Fruit fly (Drosophila melanogaster) whole organism, prepupa: ENCODE measurements around the gene abd-A.
A peak's percentile ranks its signal among the peaks of the same experiment; 100 is the strongest.

Experiments used
- Blimp-1 ChIP-seq: fragments of 200-800 bp; sonication (Bioruptor generic); optimal IDR thresholded peaks from 3 replicates; lab custom pipeline; 2017; ENCODE audit warnings: missing biosample characterization, missing genetic modification characterization, mild to moderate bottlenecking, moderate library complexity, missing genetic modification reagents
- CG10631 ChIP-seq: fragments of 200-800 bp; sonication (Bioruptor generic); optimal IDR thresholded peaks from 2 replicates; lab custom pipeline; 2016; ENCODE audit warnings: missing biosample characterization, missing genetic modification characterization
- CG11762 ChIP-seq: fragments of 200-800 bp; sonication (Bioruptor generic); optimal IDR thresholded peaks from 3 replicates; lab custom pipeline; 2016; ENCODE audit warnings: missing biosample characterization, missing genetic modification characterization; ENCODE audit not compliant: insufficient read depth
- CG11902 ChIP-seq: fragments of 200-800 bp; sonication (Bioruptor generic); optimal IDR thresholded peaks from 3 replicates; lab custom pipeline; 2016; ENCODE audit warnings: missing biosample characterization, missing genetic modification characterization
- CG15336 ChIP-seq: fragments of 200-800 bp; sonication (Bioruptor generic); IDR thresholded peaks from 2 replicates; pipeline ENCODE4 v1.3.6; 2022; ENCODE audit warnings: missing biosample characterization, missing genetic modification characterization
- CG1621 ChIP-seq: fragments of 200-800 bp; sonication (Bioruptor generic); optimal IDR thresholded peaks from 3 replicates; lab custom pipeline; 2018; ENCODE audit warnings: missing biosample characterization, mild to moderate bottlenecking, missing genetic modification characterization
- CG16779 ChIP-seq: fragments of 200-800 bp; sonication (Bioruptor generic); optimal IDR thresholded peaks from 3 replicates; lab custom pipeline; 2017; ENCODE audit warnings: missing biosample characterization, mild to moderate bottlenecking, missing genetic modification characterization
- CG3032 ChIP-seq: fragments of 200-800 bp; optimal IDR thresholded peaks from 2 replicates; lab custom pipeline; 2019; ENCODE audit warnings: missing biosample characterization, mild to moderate bottlenecking, missing genetic modification characterization, moderate library complexity
- CG31627 ChIP-seq: fragments of 200-800 bp; sonication (Bioruptor generic); optimal IDR thresholded peaks from 3 replicates; lab custom pipeline; 2016; ENCODE audit warnings: missing biosample characterization, missing genetic modification characterization
- CG32006 ChIP-seq: fragments of 200-800 bp; sonication (Bioruptor generic); optimal IDR thresholded peaks from 3 replicates; lab custom pipeline; 2017; ENCODE audit warnings: missing biosample characterization, mild to moderate bottlenecking, missing genetic modification characterization
- CG34406 ChIP-seq: fragments of 200-800 bp; sonication (Bioruptor generic); optimal IDR thresholded peaks from 3 replicates; lab custom pipeline; 2016; ENCODE audit warnings: missing biosample characterization, missing genetic modification characterization
- CG4318 ChIP-seq: fragments of 200-800 bp; sonication (Bioruptor generic); optimal IDR thresholded peaks from 3 replicates; lab custom pipeline; 2017; ENCODE audit warnings: missing biosample characterization, mild to moderate bottlenecking, missing genetic modification characterization
- CG6163 ChIP-seq: fragments of 200-800 bp; sonication (Bioruptor generic); IDR thresholded peaks from 3 replicates; pipeline ENCODE4 v1.3.6; 2022; ENCODE audit warnings: missing biosample characterization, missing genetic modification characterization
- CG6276 ChIP-seq: fragments of 200-800 bp; sonication (Bioruptor generic); optimal IDR thresholded peaks from 2 replicates; lab custom pipeline; 2017; ENCODE audit warnings: missing biosample characterization, mild to moderate bottlenecking, missing genetic modification characterization
- CG6808 ChIP-seq: fragments of 200-800 bp; sonication (Bioruptor generic); optimal IDR thresholded peaks from 3 replicates; lab custom pipeline; 2017; ENCODE audit warnings: missing biosample characterization, missing genetic modification characterization, mild to moderate bottlenecking, moderate library complexity, missing genetic modification reagents
- CG6854 ChIP-seq: fragments of 200-800 bp; sonication (Bioruptor generic); optimal IDR thresholded peaks from 2 replicates; lab custom pipeline; 2017; ENCODE audit warnings: missing biosample characterization, mild to moderate bottlenecking, missing genetic modification characterization
- CG8119 ChIP-seq: fragments of 200-800 bp; sonication (Bioruptor generic); IDR thresholded peaks from 3 replicates; pipeline ENCODE4 v1.3.6; 2022; ENCODE audit warnings: missing biosample characterization, missing genetic modification characterization
- CG8319 ChIP-seq: fragments of 200-800 bp; sonication (Bioruptor generic); optimal IDR thresholded peaks from 3 replicates; lab custom pipeline; 2016; ENCODE audit warnings: missing biosample characterization, missing genetic modification characterization
- CG8632 ChIP-seq: fragments of 200-800 bp; sonication (Bioruptor generic); optimal IDR thresholded peaks from 3 replicates; lab custom pipeline; 2016; ENCODE audit warnings: missing biosample characterization, missing genetic modification characterization
- Eip75B ChIP-seq: fragments of 200-800 bp; sonication (Bioruptor generic); optimal IDR thresholded peaks from 3 replicates; lab custom pipeline; 2016; ENCODE audit warnings: missing biosample characterization, missing genetic modification characterization
- Eip78C ChIP-seq: fragments of 200-800 bp; sonication (Bioruptor generic); peaks from one replicate; lab custom pipeline; 2016; ENCODE audit warnings: missing biosample characterization, missing genetic modification characterization
- Eip93F ChIP-seq: fragments of 200-800 bp; sonication (Bioruptor generic); optimal IDR thresholded peaks from 2 replicates; lab custom pipeline; 2016; ENCODE audit warnings: missing biosample characterization, mild to moderate bottlenecking, missing genetic modification characterization
- Ets96B ChIP-seq: fragments of 200-800 bp; optimal IDR thresholded peaks from 2 replicates; lab custom pipeline; 2019; ENCODE audit warnings: missing biosample characterization, mild to moderate bottlenecking, missing genetic modification characterization, moderate library complexity
- Gug ChIP-seq: fragments of 200-800 bp; sonication (Bioruptor generic); IDR thresholded peaks from 2 replicates; pipeline ENCODE4 v1.3.6; 2022; ENCODE audit warnings: missing biosample characterization, missing genetic modification characterization
- OdsH ChIP-seq: fragments of 200-800 bp; sonication (Bioruptor generic); optimal IDR thresholded peaks from 3 replicates; lab custom pipeline; 2016; ENCODE audit warnings: missing biosample characterization, missing genetic modification characterization
- Smox ChIP-seq: fragments of 200-800 bp; sonication (Bioruptor generic); optimal IDR thresholded peaks from 3 replicates; lab custom pipeline; 2016; ENCODE audit warnings: missing biosample characterization, missing genetic modification characterization
- Sox102F ChIP-seq: fragments of 200-800 bp; sonication (Bioruptor generic); optimal IDR thresholded peaks from 2 replicates; lab custom pipeline; 2016; ENCODE audit warnings: missing biosample characterization, mild to moderate bottlenecking, missing genetic modification characterization
- Sox14 ChIP-seq: fragments of 200-800 bp; sonication (Bioruptor generic); optimal IDR thresholded peaks from 3 replicates; lab custom pipeline; 2016; ENCODE audit warnings: missing biosample characterization, missing genetic modification characterization
- Sox15 ChIP-seq: fragments of 200-800 bp; sonication (Bioruptor generic); optimal IDR thresholded peaks from 3 replicates; lab custom pipeline; 2016; ENCODE audit warnings: missing biosample characterization, missing genetic modification characterization
- achi ChIP-seq: fragments of 200-800 bp; sonication (Bioruptor generic); optimal IDR thresholded peaks from 3 replicates; lab custom pipeline; 2016; ENCODE audit warnings: missing biosample characterization, missing genetic modification characterization
- dsx ChIP-seq: fragments of 200-800 bp; optimal IDR thresholded peaks from 3 replicates; lab custom pipeline; 2019; ENCODE audit warnings: missing biosample characterization, mild to moderate bottlenecking, missing genetic modification characterization, moderate library complexity; ENCODE audit not compliant: poor library complexity, severe bottlenecking
- eg ChIP-seq: fragments of 200-800 bp; sonication (Bioruptor generic); IDR thresholded peaks from 3 replicates; pipeline ENCODE4 v1.3.6; 2022; ENCODE audit warnings: missing biosample characterization, missing genetic modification characterization
- esn ChIP-seq: fragments of 200-800 bp; sonication (Bioruptor generic); optimal IDR thresholded peaks from 2 replicates; lab custom pipeline; 2016; ENCODE audit warnings: missing biosample characterization, mild to moderate bottlenecking, missing genetic modification characterization, moderate library complexity
- fd59A ChIP-seq: fragments of 200-800 bp; sonication (Bioruptor generic); optimal IDR thresholded peaks from 2 replicates; lab custom pipeline; 2017; ENCODE audit warnings: missing biosample characterization, mild to moderate bottlenecking, missing genetic modification characterization, missing genetic modification reagents
- pdm3 ChIP-seq: fragments of 200-800 bp; sonication (Bioruptor generic); optimal IDR thresholded peaks from 3 replicates; lab custom pipeline; 2016; ENCODE audit warnings: missing biosample characterization, missing genetic modification characterization
- spab ChIP-seq: fragments of 200-800 bp; sonication (Bioruptor generic); optimal IDR thresholded peaks from 2 replicates; lab custom pipeline; 2017; ENCODE audit warnings: missing biosample characterization, mild to moderate bottlenecking, missing genetic modification characterization, missing genetic modification reagents
- ss ChIP-seq, 2 experiments: fragments of 200-800 bp; sonication (Bioruptor generic); optimal IDR thresholded peaks; 2 replicates in 1 of 2; 3 replicates in 1 of 2; lab custom pipeline; 2017 to 2018; ENCODE audit warnings: mild to moderate bottlenecking in 2 of 2, missing biosample characterization in 2 of 2, missing genetic modification characterization in 2 of 2, moderate library complexity in 1 of 2
- svp ChIP-seq: fragments of 200-800 bp; sonication (Bioruptor generic); peaks from one replicate; lab custom pipeline; 2016; ENCODE audit warnings: missing biosample characterization, missing genetic modification characterization
- topi ChIP-seq: fragments of 200-800 bp; sonication (Bioruptor generic); optimal IDR thresholded peaks from 3 replicates; lab custom pipeline; 2016; ENCODE audit warnings: missing biosample characterization, missing genetic modification characterization
- vri ChIP-seq: fragments of 200-800 bp; sonication (Bioruptor generic); optimal IDR thresholded peaks from 3 replicates; lab custom pipeline; 2016; ENCODE audit warnings: missing biosample characterization, mild to moderate bottlenecking, missing genetic modification characterization

The abd-A gene

dm6 chr3R:16829859-16830557 is at the start of gene abd-A:
abd-A (minus strand) TSS chr3R:16830049.
- TF ChIP-seq ss (GFP tag; optimal IDR thresholded peaks at IDR 0.05; lab: Kevin White, UChicago) (no peak), dsx (GFP tag; lab: Kevin White, UChicago) (peak; percentile 26), CG32006 (GFP tag; lab: Kevin White, UChicago) (no peak), esn (no peak), Eip75B (GFP tag; lab: Kevin White, UChicago) (no peak), Eip78C (GFP tag; lab: Kevin White, UChicago) (peak; percentile 8), CG1621 (peak; percentile 22), Eip93F (GFP tag; lab: Kevin White, UChicago) (no peak), CG3032 (tag; lab: Kevin White, UChicago) (no peak), vri (GFP tag; lab: Kevin White, UChicago) (no peak), CG34406 (GFP tag; lab: Kevin White, UChicago) (no peak), CG4318 (GFP tag; lab: Kevin White, UChicago) (no peak), Smox (GFP tag; lab: Kevin White, UChicago) (no peak), svp (GFP tag; lab: Kevin White, UChicago) (peak; percentile 73), CG6163 (GFP tag; lab: Robert Waterston, UW) (peak; percentile 64; the same call in 2 of the 3 replicates), topi (GFP tag; lab: Kevin White, UChicago) (no peak), Gug (GFP tag; lab: Robert Waterston, UW) (no peak), eg (GFP tag; lab: Robert Waterston, UW) (peak; percentile 49; the same call in 1 of the 3 replicates), CG11762 (GFP tag; lab: Kevin White, UChicago) (no peak), Sox102F (GFP tag; lab: Kevin White, UChicago) (no peak), Ets96B (tag; lab: Kevin White, UChicago) (peak; percentile 16), fd59A (no peak), Sox14 (GFP tag; lab: Kevin White, UChicago) (no peak), CG6808 (no peak), CG6854 (GFP tag; lab: Kevin White, UChicago) (no peak), CG15336 (GFP tag; lab: Robert Waterston, UW) (no peak), CG31627 (no peak), pdm3 (GFP tag; lab: Kevin White, UChicago) (peak; percentile 10), spab (no peak), Blimp-1 (GFP tag; lab: Kevin White, UChicago) (no peak), achi (GFP tag; lab: Kevin White, UChicago) (no peak), CG8319 (GFP tag; lab: Kevin White, UChicago) (no peak)
- TF ChIP-seq, all 60 proteins: peak for 8

- TF ChIP-seq OdsH (GFP tag; lab: Kevin White, UChicago) (no peak), vri (GFP tag; lab: Kevin White, UChicago) (no peak), CG8119 (GFP tag; lab: Robert Waterston, UW) (no peak), CG11902 (GFP tag; lab: Kevin White, UChicago) (no peak), Sox15 (GFP tag; lab: Kevin White, UChicago) (no peak), CG8632 (GFP tag; lab: Kevin White, UChicago) (no peak), CG10631 (no peak), CG6276 (GFP tag; lab: Kevin White, UChicago) (no peak), CG34406 (GFP tag; lab: Kevin White, UChicago) (no peak), CG16779 (tag; lab: Kevin White, UChicago) (no peak), CG6808 (no peak), Ets96B (tag; lab: Kevin White, UChicago) (no peak), CG32006 (GFP tag; lab: Kevin White, UChicago) (no peak), Sox14 (GFP tag; lab: Kevin White, UChicago) (no peak)
These were observed 48.6 kb upstream of the abd-A start for dm6 chr3R:16878442-16878841.
